Worm (Caenorhabditis elegans) whole organism, L1 larva: ENCODE results near the gene R03G5.6.

Experiments used
- C16A3.4 ChIP-seq: fragments of 150-350 bp; optimal IDR thresholded peaks from 2 replicates; lab custom pipeline; 2014; ENCODE audit warnings: missing biosample characterization, missing genetic modification characterization
- F16B12.6 ChIP-seq: fragments of 150-350 bp; optimal IDR thresholded peaks from 2 replicates; lab custom pipeline; 2014; ENCODE audit warnings: missing biosample characterization, missing genetic modification characterization
- aly-2 ChIP-seq: fragments of 150-350 bp; optimal IDR thresholded peaks from 2 replicates; lab custom pipeline; 2014; ENCODE audit warnings: missing biosample characterization, missing genetic modification characterization
- ama-1 ChIP-seq: fragments of 150-350 bp; optimal IDR thresholded peaks from 2 replicates; lab custom pipeline; 2014
- blmp-1 ChIP-seq: fragments of 150-350 bp; optimal IDR thresholded peaks from 2 replicates; lab custom pipeline; 2014; ENCODE audit warnings: missing biosample characterization, missing genetic modification characterization
- ceh-63 ChIP-seq: fragments of 200-800 bp; sonication (Bioruptor generic); optimal IDR thresholded peaks from 2 replicates; lab custom pipeline; 2018; ENCODE audit warnings: mild to moderate bottlenecking, missing genetic modification characterization, missing compliant biosample characterization
- ceh-8 ChIP-seq: fragments of 200-800 bp; sonication (Bioruptor generic); optimal IDR thresholded peaks from 2 replicates; lab custom pipeline; 2018; ENCODE audit warnings: mild to moderate bottlenecking, missing genetic modification characterization, moderate library complexity, missing compliant biosample characterization
- ceh-82 ChIP-seq, 3 experiments: fragments of 150-350 bp in 1 of 3; sonication (generic microtip) in 2 of 3; optimal IDR thresholded peaks; 2 replicates each; lab custom pipeline; 2014 to 2017; ENCODE audit warnings: missing biosample characterization in 3 of 3, missing genetic modification characterization in 3 of 3
- ceh-90 ChIP-seq: sonication (generic microtip); optimal IDR thresholded peaks from 2 replicates; lab custom pipeline; 2016; ENCODE audit warnings: missing genetic modification characterization, missing compliant biosample characterization
- ces-1 ChIP-seq: fragments of 150-350 bp; optimal IDR thresholded peaks from 2 replicates; lab custom pipeline; 2014; ENCODE audit warnings: missing biosample characterization, missing genetic modification reagents, missing genetic modification characterization
- dpl-1 ChIP-seq, 3 experiments: fragments of 150-350 bp in 2 of 3; sonication (generic microtip) in 1 of 3; optimal IDR thresholded peaks; 2 replicates each; lab custom pipeline; 2014 to 2017; ENCODE audit warnings: missing biosample characterization in 3 of 3, missing genetic modification characterization in 3 of 3, missing genetic modification reagents in 3 of 3
- dsc-1 ChIP-seq: sonication (generic microtip); optimal IDR thresholded peaks from 2 replicates; lab custom pipeline; 2016; ENCODE audit warnings: mild to moderate bottlenecking, missing genetic modification characterization, missing compliant biosample characterization
- efl-1 ChIP-seq, 4 experiments: fragments of 150-350 bp; optimal IDR thresholded peaks in 3 of 4; peaks in 1 of 4; 1 replicate in 1 of 4; 2 replicates in 3 of 4; lab custom pipeline; 2014; ENCODE audit warnings: missing biosample characterization in 2 of 4, missing genetic modification characterization in 2 of 4, missing genetic modification reagents in 2 of 4
- egl-13 ChIP-seq: sonication (generic microtip); optimal IDR thresholded peaks from 2 replicates; lab custom pipeline; 2016; ENCODE audit warnings: missing genotype, missing genetic modification reagents, missing genetic modification characterization, missing compliant biosample characterization
- elt-3 ChIP-seq, 6 experiments: fragments of 150-350 bp in 1 of 6; sonication (generic microtip); optimal IDR thresholded peaks; 2 replicates each; lab custom pipeline; 2017 to 2018; ENCODE audit warnings: missing biosample characterization in 6 of 6, missing genetic modification characterization in 6 of 6, inconsistent platforms in 1 of 6
- fkh-8 ChIP-seq: sonication (generic microtip); optimal IDR thresholded peaks from 2 replicates; lab custom pipeline; 2016; ENCODE audit warnings: mild to moderate bottlenecking, missing genetic modification characterization, missing compliant biosample characterization
- irx-1 ChIP-seq: sonication (generic microtip); optimal IDR thresholded peaks from 2 replicates; lab custom pipeline; 2016; ENCODE audit warnings: missing genetic modification characterization, missing compliant biosample characterization
- isw-1 ChIP-seq: fragments of 200-800 bp; sonication (Bioruptor generic); IDR thresholded peaks from 2 replicates; pipeline ENCODE4 v1.3.6; 2022; ENCODE audit warnings: missing genetic modification characterization, missing compliant biosample characterization
- jun-1 ChIP-seq: fragments of 150-350 bp; optimal IDR thresholded peaks from 2 replicates; lab custom pipeline; 2014; ENCODE audit warnings: missing biosample characterization, missing genetic modification reagents, missing genetic modification characterization
- lin-14 ChIP-seq: fragments of 200-800 bp; sonication (Bioruptor generic); optimal IDR thresholded peaks from 2 replicates; lab custom pipeline; 2018; ENCODE audit warnings: mild to moderate bottlenecking, missing genetic modification characterization, moderate library complexity, missing compliant biosample characterization
- lin-35 ChIP-seq, 2 experiments: fragments of 150-350 bp; optimal IDR thresholded peaks; 2 replicates each; lab custom pipeline; 2014; ENCODE audit warnings: missing biosample characterization in 2 of 2, missing genetic modification characterization in 2 of 2, missing genetic modification reagents in 2 of 2
- lin-39 ChIP-seq: fragments of 150-350 bp; optimal IDR thresholded peaks from 2 replicates; lab custom pipeline; 2014; ENCODE audit warnings: missing biosample characterization, missing genetic modification reagents, missing genetic modification characterization
- lir-3 ChIP-seq: sonication (generic microtip); optimal IDR thresholded peaks from 2 replicates; lab custom pipeline; 2016; ENCODE audit warnings: mild to moderate bottlenecking, missing genetic modification characterization, moderate library complexity, missing compliant biosample characterization; ENCODE audit not compliant: poor library complexity
- lsy-2 ChIP-seq, 2 experiments: fragments of 150-350 bp; optimal IDR thresholded peaks; 2 replicates each; lab custom pipeline; 2014; ENCODE audit warnings: missing biosample characterization in 2 of 2, missing genetic modification characterization in 2 of 2
- mdl-1 ChIP-seq, 2 experiments: fragments of 150-350 bp; optimal IDR thresholded peaks; 2 replicates each; lab custom pipeline; 2014 to 2017; ENCODE audit warnings: missing biosample characterization in 2 of 2, missing genetic modification characterization in 2 of 2, inconsistent platforms in 1 of 2
- mef-2 ChIP-seq: fragments of 150-350 bp; optimal IDR thresholded peaks from 2 replicates; lab custom pipeline; 2014; ENCODE audit warnings: missing biosample characterization, missing genetic modification characterization
- mep-1 ChIP-seq: fragments of 150-350 bp; optimal IDR thresholded peaks from 2 replicates; lab custom pipeline; 2014; ENCODE audit warnings: missing biosample characterization, missing genetic modification characterization
- nhr-11 ChIP-seq: fragments of 150-350 bp; optimal IDR thresholded peaks from 2 replicates; lab custom pipeline; 2014; ENCODE audit warnings: missing biosample characterization, missing genetic modification characterization
- nhr-19 ChIP-seq: fragments of 200-800 bp; sonication (Bioruptor generic); conservative IDR thresholded peaks from 2 replicates; pipeline ENCODE4 v1.3.6; 2022; ENCODE audit warnings: missing genetic modification characterization, missing compliant biosample characterization
- nhr-20 ChIP-seq: sonication (generic microtip); optimal IDR thresholded peaks from 2 replicates; lab custom pipeline; 2016; ENCODE audit warnings: mild to moderate bottlenecking, missing genetic modification characterization, missing compliant biosample characterization
- nhr-28 ChIP-seq: fragments of 150-350 bp; optimal IDR thresholded peaks from 2 replicates; lab custom pipeline; 2014; ENCODE audit warnings: missing biosample characterization, missing genetic modification characterization
- nhr-47 ChIP-seq: sonication (generic microtip); optimal IDR thresholded peaks from 2 replicates; lab custom pipeline; 2016; ENCODE audit warnings: mild to moderate bottlenecking, missing genetic modification characterization, moderate library complexity, missing compliant biosample characterization
- nhr-71 ChIP-seq: sonication (generic microtip); optimal IDR thresholded peaks from 2 replicates; lab custom pipeline; 2016; ENCODE audit warnings: mild to moderate bottlenecking, missing genetic modification characterization, moderate library complexity, missing compliant biosample characterization
- nhr-84 ChIP-seq: sonication (generic microtip); optimal IDR thresholded peaks from 2 replicates; lab custom pipeline; 2017; ENCODE audit warnings: missing biosample characterization, missing genetic modification characterization
- nhr-85 ChIP-seq: sonication (generic microtip); peaks from one replicate; lab custom pipeline; 2016; ENCODE audit warnings: missing genetic modification characterization, inconsistent platforms, missing compliant biosample characterization
- nhr-90 ChIP-seq: sonication (generic microtip); optimal IDR thresholded peaks from 2 replicates; lab custom pipeline; 2016; ENCODE audit warnings: mild to moderate bottlenecking, missing genetic modification characterization, missing compliant biosample characterization; ENCODE audit not compliant: poor library complexity
- rnt-1 ChIP-seq: sonication (generic microtip); optimal IDR thresholded peaks from 2 replicates; lab custom pipeline; 2016; ENCODE audit warnings: mild to moderate bottlenecking, missing genetic modification characterization, moderate library complexity, missing compliant biosample characterization
- skn-1 ChIP-seq: fragments of 150-350 bp; optimal IDR thresholded peaks from 2 replicates; lab custom pipeline; 2014; ENCODE audit warnings: missing biosample characterization, missing genetic modification characterization
- snu-23 ChIP-seq: sonication (generic microtip); optimal IDR thresholded peaks from 2 replicates; lab custom pipeline; 2016; ENCODE audit warnings: missing genetic modification characterization, missing compliant biosample characterization
- sptf-1 ChIP-seq: fragments of 150-350 bp; optimal IDR thresholded peaks from 2 replicates; lab custom pipeline; 2014; ENCODE audit warnings: missing biosample characterization, missing genetic modification characterization
- swsn-7 ChIP-seq: sonication (generic microtip); optimal IDR thresholded peaks from 2 replicates; lab custom pipeline; 2016; ENCODE audit warnings: missing genetic modification characterization, missing compliant biosample characterization
- tbx-2 ChIP-seq: sonication (generic microtip); optimal IDR thresholded peaks from 2 replicates; lab custom pipeline; 2016; ENCODE audit warnings: missing genetic modification characterization, missing compliant biosample characterization
- unc-130 ChIP-seq: fragments of 150-350 bp; optimal IDR thresholded peaks from 2 replicates; lab custom pipeline; 2017; ENCODE audit warnings: missing biosample characterization, missing genetic modification characterization, inconsistent platforms
- unc-62 ChIP-seq: fragments of 150-350 bp; optimal IDR thresholded peaks from 2 replicates; lab custom pipeline; 2014; ENCODE audit warnings: missing biosample characterization, missing genetic modification reagents, missing genetic modification characterization
- unc-86 ChIP-seq: sonication (generic microtip); optimal IDR thresholded peaks from 2 replicates; lab custom pipeline; 2016; ENCODE audit warnings: missing genetic modification characterization, missing compliant biosample characterization
- vab-15 ChIP-seq: sonication (generic microtip); optimal IDR thresholded peaks from 2 replicates; lab custom pipeline; 2017; ENCODE audit warnings: missing genotype, mild to moderate bottlenecking, missing genetic modification characterization, missing compliant biosample characterization
- xbp-1 ChIP-seq: sonication (generic microtip); optimal IDR thresholded peaks from 2 replicates; lab custom pipeline; 2016; ENCODE audit warnings: missing genetic modification characterization, missing compliant biosample characterization
- zip-4 ChIP-seq: fragments of 200-800 bp; sonication (Bioruptor generic); optimal IDR thresholded peaks from 2 replicates; lab custom pipeline; 2018; ENCODE audit warnings: mild to moderate bottlenecking, missing genetic modification characterization, moderate library complexity, missing compliant biosample characterization
- ztf-4 ChIP-seq: fragments of 150-350 bp; optimal IDR thresholded peaks from 2 replicates; lab custom pipeline; 2014; ENCODE audit warnings: missing biosample characterization, missing genetic modification characterization

R03G5.6 gene

ce11 chrX:7809352-7810196 lies 7.2 kb downstream of the R03G5.6 start:
- TF ChIP-seq ces-1, result no peak
- TF ChIP-seq ceh-63, result no peak
- TF ChIP-seq ceh-82 (tag; optimal IDR thresholded peaks at IDR 0.05; lab: Kevin White, UChicago), result peak in 2 of 3 experiments; percentile 42 to 48
- TF ChIP-seq skn-1 (tag; lab: Kevin White, UChicago), result peak; percentile 2
- TF ChIP-seq unc-86 (tag; lab: Kevin White, UChicago), result peak; percentile 41
- peak; percentile 42 for TF ChIP-seq fkh-8 (tag; lab: Kevin White, UChicago)
- TF ChIP-seq lsy-2 (tag; optimal IDR thresholded peaks at IDR 0.05; lab: Kevin White, UChicago), result peak; percentile 47 to 68
- TF ChIP-seq egl-13, result peak; percentile 59
- TF ChIP-seq ceh-8 (GFP tag; lab: Kevin White, UChicago), result no peak
- TF ChIP-seq zip-4 (GFP tag; lab: Kevin White, UChicago), result no peak
- no peak for TF ChIP-seq dsc-1 (tag; lab: Kevin White, UChicago)
- no peak for TF ChIP-seq nhr-84
- peak; percentile 88 for TF ChIP-seq blmp-1 (tag; lab: Kevin White, UChicago)
- no peak for TF ChIP-seq nhr-28 (tag; lab: Kevin White, UChicago)
- peak; percentile 55 for TF ChIP-seq nhr-20
- TF ChIP-seq C16A3.4 (tag; lab: Kevin White, UChicago), result peak; percentile 52
- peak; percentile 60 to 64 for TF ChIP-seq lin-35 (GFP tag; optimal IDR thresholded peaks at IDR 0.05; lab: Kevin White, UChicago)
- TF ChIP-seq tbx-2 (tag; lab: Kevin White, UChicago), result peak; percentile 54
- TF ChIP-seq mef-2 (tag; lab: Kevin White, UChicago), result no peak
- peak; percentile 21 for TF ChIP-seq lir-3
- no peak for TF ChIP-seq unc-62 (GFP tag; lab: Kevin White, UChicago)
- TF ChIP-seq mep-1 (tag; lab: Kevin White, UChicago), result peak; percentile 66
- TF ChIP-seq vab-15 (tag; lab: Kevin White, UChicago), result peak; percentile 3
- peak in 1 of 2 experiments; percentile 63 for TF ChIP-seq mdl-1 (tag; optimal IDR thresholded peaks at IDR 0.05; lab: Kevin White, UChicago)
- TF ChIP-seq aly-2 (tag; lab: Kevin White, UChicago), result no peak
- TF ChIP-seq lin-39 (tag; lab: Kevin White, UChicago), result no peak
- peak; percentile 23 to 31 for TF ChIP-seq efl-1 (optimal IDR thresholded peaks at IDR 0.05; lab: Kevin White, UChicago)
- peak in 1 of 2 experiments; percentile 46 for TF ChIP-seq efl-1 (GFP tag; optimal IDR thresholded peaks at IDR 0.05 in 1 of 2; lab: Kevin White, UChicago)
- peak; percentile 34 for TF ChIP-seq nhr-90 (tag; lab: Kevin White, UChicago)
- TF ChIP-seq elt-3 (tag; optimal IDR thresholded peaks at IDR 0.05; lab: Kevin White, UChicago), result no peak
- peak; percentile 33 for TF ChIP-seq ama-1 (lab: Kevin White, UChicago)
- peak; percentile 57 for TF ChIP-seq xbp-1 (tag; lab: Kevin White, UChicago)
- TF ChIP-seq nhr-11 (tag; lab: Kevin White, UChicago), result peak; percentile 15
- peak; percentile 53 for TF ChIP-seq rnt-1 (tag; lab: Kevin White, UChicago)
- peak; percentile 87 for TF ChIP-seq lin-14
- TF ChIP-seq nhr-47 (tag; lab: Kevin White, UChicago), result peak; percentile 60
- peak; percentile 73 for TF ChIP-seq nhr-85 (tag; lab: Kevin White, UChicago)
- peak; percentile 39; the same call in 1 of the 2 replicates for TF ChIP-seq nhr-19 (GFP tag; lab: Robert Waterston, UW)
- TF ChIP-seq snu-23 (GFP tag; lab: Kevin White, UChicago), result peak; percentile 77
- no peak for TF ChIP-seq sptf-1 (tag; lab: Kevin White, UChicago)
- TF ChIP-seq irx-1 (tag; lab: Kevin White, UChicago), result peak; percentile 43
- TF ChIP-seq swsn-7, result peak; percentile 71
- peak; percentile 11 for TF ChIP-seq ztf-4 (tag; lab: Kevin White, UChicago)
- TF ChIP-seq jun-1 (tag; lab: Kevin White, UChicago), result peak; percentile 10
- TF ChIP-seq F16B12.6 (tag; lab: Kevin White, UChicago), result peak; percentile 86
- TF ChIP-seq ceh-90, result no peak
- peak; percentile 10 for TF ChIP-seq unc-130
- TF ChIP-seq nhr-71 (tag; lab: Kevin White, UChicago), result peak; percentile 69
- TF ChIP-seq isw-1 (GFP tag; lab: Robert Waterston, UW), result peak; percentile 20; the same call in 1 of the 2 replicates
- peak in 2 of 3 experiments; percentile 11 to 29 for TF ChIP-seq dpl-1 (GFP tag; optimal IDR thresholded peaks at IDR 0.05; lab: Kevin White, UChicago)
